Fruit fly (Drosophila melanogaster) whole organism, embryonic: ENCODE results near the gene Taf10.

Source experiments
- CG10979 ChIP-seq: fragments of 200-800 bp; sonication (Bioruptor generic); optimal IDR thresholded peaks from 2 replicates; lab custom pipeline; 2018; ENCODE audit warnings: missing biosample characterization, mild to moderate bottlenecking, missing genetic modification characterization, moderate library complexity
- CG11504 ChIP-seq: fragments of 200-800 bp; sonication (Bioruptor generic); optimal IDR thresholded peaks from 3 replicates; lab custom pipeline; 2019; ENCODE audit warnings: missing biosample characterization, mild to moderate bottlenecking, missing genetic modification characterization, moderate library complexity
- CG11695 ChIP-seq: fragments of 200-800 bp; sonication (Bioruptor generic); IDR thresholded peaks from 3 replicates; pipeline ENCODE4 v1.3.6; 2022; ENCODE audit warnings: missing biosample characterization, missing genetic modification characterization
- CG12659 ChIP-seq: fragments of 200-800 bp; sonication (Bioruptor generic); optimal IDR thresholded peaks from 3 replicates; lab custom pipeline; 2017; ENCODE audit warnings: mild to moderate bottlenecking, missing biosample characterization, missing genetic modification reagents, missing genetic modification characterization
- CG15269 ChIP-seq: fragments of 200-800 bp; sonication (Bioruptor generic); optimal IDR thresholded peaks from 2 replicates; lab custom pipeline; 2018; ENCODE audit warnings: missing biosample characterization, mild to moderate bottlenecking, missing genetic modification characterization, moderate library complexity
- CG1529 ChIP-seq: fragments of 200-800 bp; sonication (Bioruptor generic); optimal IDR thresholded peaks from 3 replicates; lab custom pipeline; 2018; ENCODE audit warnings: missing biosample characterization, missing genetic modification characterization
- CG1602 ChIP-seq: fragments of 200-800 bp; sonication (Bioruptor generic); optimal IDR thresholded peaks from 3 replicates; lab custom pipeline; 2016; ENCODE audit warnings: missing biosample characterization, missing genetic modification characterization
- CG17359 ChIP-seq: fragments of 200-800 bp; sonication (Bioruptor generic); optimal IDR thresholded peaks from 3 replicates; lab custom pipeline; 2018; ENCODE audit warnings: missing biosample characterization, mild to moderate bottlenecking, missing genetic modification characterization, moderate library complexity
- CG18764 ChIP-seq: fragments of 200-800 bp; sonication (Bioruptor generic); optimal IDR thresholded peaks from 3 replicates; lab custom pipeline; 2016; ENCODE audit warnings: missing biosample characterization, missing genetic modification characterization
- CG2129 ChIP-seq: fragments of 200-800 bp; sonication (Bioruptor generic); IDR thresholded peaks from 2 replicates; pipeline ENCODE4 v1.3.6; 2022; ENCODE audit warnings: missing biosample characterization, missing genetic modification characterization; ENCODE audit not compliant: partially characterized antibody
- CG2875 ChIP-seq: fragments of 200-800 bp; sonication (Bioruptor generic); optimal IDR thresholded peaks from 2 replicates; lab custom pipeline; 2017; ENCODE audit warnings: missing biosample characterization, mild to moderate bottlenecking, missing genetic modification characterization, missing genetic modification reagents
- CG3838 ChIP-seq: fragments of 200-800 bp; sonication (Bioruptor generic); optimal IDR thresholded peaks from 3 replicates; lab custom pipeline; 2016; ENCODE audit warnings: missing biosample characterization, missing genetic modification characterization
- CG4404 ChIP-seq: fragments of 200-800 bp; sonication (Bioruptor generic); IDR thresholded peaks from 2 replicates; pipeline ENCODE4 v1.3.6; 2022; ENCODE audit warnings: missing biosample characterization, missing genetic modification characterization
- CG5245 ChIP-seq: fragments of 200-800 bp; sonication (Bioruptor generic); optimal IDR thresholded peaks from 3 replicates; lab custom pipeline; 2016; ENCODE audit warnings: missing biosample characterization, missing genetic modification characterization
- CG6765 ChIP-seq: fragments of 200-800 bp; sonication (Bioruptor generic); optimal IDR thresholded peaks from 3 replicates; lab custom pipeline; 2017; ENCODE audit warnings: missing biosample characterization, mild to moderate bottlenecking, missing genetic modification characterization
- CG6813 ChIP-seq: fragments of 200-800 bp; sonication (Bioruptor generic); optimal IDR thresholded peaks from 2 replicates; lab custom pipeline; 2017; ENCODE audit warnings: missing biosample characterization, missing genetic modification characterization, mild to moderate bottlenecking, moderate library complexity, missing genetic modification reagents
- CG7963 ChIP-seq: fragments of 200-800 bp; sonication (Bioruptor generic); IDR thresholded peaks from 3 replicates; pipeline ENCODE4 v1.3.6; 2022; ENCODE audit warnings: missing biosample characterization, missing genetic modification characterization; ENCODE audit not compliant: partially characterized antibody
- D19A ChIP-seq: fragments of 200-800 bp; optimal IDR thresholded peaks from 3 replicates; lab custom pipeline; 2019; ENCODE audit warnings: missing biosample characterization, mild to moderate bottlenecking, missing genetic modification characterization, moderate library complexity
- Dip2 ChIP-seq: fragments of 200-800 bp; sonication (Bioruptor generic); IDR thresholded peaks from 2 replicates; pipeline ENCODE4 v1.3.6; 2022; ENCODE audit warnings: missing biosample characterization, missing genetic modification characterization
- Dref ChIP-seq: fragments of 200-800 bp; sonication (Bioruptor generic); IDR thresholded peaks from 2 replicates; pipeline ENCODE4 v1.3.6; 2022; ENCODE audit warnings: missing biosample characterization, missing genetic modification characterization
- H15 ChIP-seq: fragments of 200-800 bp; sonication (Bioruptor generic); IDR thresholded peaks from 3 replicates; pipeline ENCODE4 v1.3.6; 2022; ENCODE audit warnings: missing biosample characterization, missing genetic modification characterization
- Hsf ChIP-seq: fragments of 200-800 bp; sonication (Bioruptor generic); optimal IDR thresholded peaks from 3 replicates; lab custom pipeline; 2016; ENCODE audit warnings: missing biosample characterization, missing genetic modification characterization
- Mad ChIP-seq: fragments of 200-800 bp; sonication (Bioruptor generic); optimal IDR thresholded peaks from 2 replicates; lab custom pipeline; 2016; ENCODE audit warnings: missing biosample characterization, missing genetic modification characterization
- Myb ChIP-seq: fragments of 200-800 bp; sonication (Bioruptor generic); optimal IDR thresholded peaks from 2 replicates; lab custom pipeline; 2016; ENCODE audit warnings: missing biosample characterization, missing genetic modification characterization
- Nf-YB ChIP-seq: fragments of 200-800 bp; sonication (Bioruptor generic); optimal IDR thresholded peaks from 3 replicates; lab custom pipeline; 2019; ENCODE audit warnings: missing biosample characterization, mild to moderate bottlenecking, missing genetic modification characterization, moderate library complexity
- PHDP ChIP-seq: fragments of 200-800 bp; sonication (Bioruptor generic); optimal IDR thresholded peaks from 3 replicates; lab custom pipeline; 2018; ENCODE audit warnings: missing biosample characterization, mild to moderate bottlenecking, missing genetic modification characterization, moderate library complexity
- Pdp1 ChIP-seq, 2 experiments: fragments of 200-800 bp; sonication (Bioruptor generic); optimal IDR thresholded peaks; 3 replicates each; lab custom pipeline; 2016; ENCODE audit warnings: missing biosample characterization in 2 of 2, missing genetic modification characterization in 2 of 2, mild to moderate bottlenecking in 1 of 2, moderate library complexity in 1 of 2
- Poxn ChIP-seq: fragments of 200-800 bp; sonication (Bioruptor generic); IDR thresholded peaks from 2 replicates; pipeline ENCODE4 v1.3.6; 2022; ENCODE audit warnings: missing biosample characterization, missing genetic modification characterization
- Trl ChIP-seq, 3 experiments: fragments of >200 bp in 2 of 3; fragments of 200-800 bp in 1 of 3; sonication (Bioruptor generic) in 1 of 3; optimal IDR thresholded peaks; 2 replicates in 1 of 3; 3 replicates in 2 of 3; lab custom pipeline; 2016 to 2017; ENCODE audit warnings: missing biosample characterization in 1 of 3, missing genetic modification characterization in 1 of 3
- bcd ChIP-seq: fragments of 200-800 bp; sonication (Bioruptor generic); optimal IDR thresholded peaks from 2 replicates; lab custom pipeline; 2017; ENCODE audit warnings: missing biosample characterization, mild to moderate bottlenecking, missing genetic modification characterization
- cad ChIP-seq: fragments of >200 bp; optimal IDR thresholded peaks from 2 replicates; lab custom pipeline; 2017; ENCODE audit warnings: missing biosample characterization, missing genetic modification characterization
- chif ChIP-seq, 2 experiments: fragments of 200-800 bp; sonication (Bioruptor generic); optimal IDR thresholded peaks; 3 replicates each; lab custom pipeline; 2016; ENCODE audit warnings: missing biosample characterization in 2 of 2, missing genetic modification characterization in 2 of 2
- dati ChIP-seq: fragments of 200-800 bp; sonication (Bioruptor generic); IDR thresholded peaks from 2 replicates; pipeline ENCODE4 v1.3.6; 2022; ENCODE audit warnings: missing biosample characterization, missing genetic modification characterization
- dpn ChIP-seq, 2 experiments: fragments of 200-800 bp; sonication (Bioruptor generic); optimal IDR thresholded peaks; 3 replicates each; lab custom pipeline; 2016; ENCODE audit warnings: missing biosample characterization in 2 of 2, missing genetic modification characterization in 2 of 2
- ems ChIP-seq: fragments of 200-800 bp; sonication (Bioruptor generic); optimal IDR thresholded peaks from 3 replicates; lab custom pipeline; 2016; ENCODE audit warnings: missing biosample characterization, missing genetic modification characterization
- eve ChIP-seq, 2 experiments: fragments of >200 bp; optimal IDR thresholded peaks; 2 replicates each; lab custom pipeline; 2017; ENCODE audit warnings: missing biosample characterization in 2 of 2, missing genetic modification characterization in 2 of 2
- fu2 ChIP-seq: fragments of 200-800 bp; sonication (Bioruptor generic); optimal IDR thresholded peaks from 2 replicates; lab custom pipeline; 2016; ENCODE audit warnings: missing biosample characterization, missing genetic modification characterization
- gro ChIP-seq: fragments of 200-800 bp; sonication (Bioruptor generic); optimal IDR thresholded peaks from 2 replicates; lab custom pipeline; 2016; ENCODE audit warnings: missing biosample characterization, missing genetic modification characterization
- insv ChIP-seq, 2 experiments: fragments of 200-800 bp; sonication (Bioruptor generic); optimal IDR thresholded peaks; 3 replicates each; lab custom pipeline; 2016 to 2018; ENCODE audit warnings: missing biosample characterization in 2 of 2, missing genetic modification characterization in 2 of 2
- jigr1 ChIP-seq: fragments of 200-800 bp; sonication (Bioruptor generic); IDR thresholded peaks from 3 replicates; pipeline ENCODE4 v1.3.6; 2022; ENCODE audit warnings: missing biosample characterization, missing genetic modification characterization
- kah ChIP-seq: fragments of 200-800 bp; sonication (Bioruptor generic); optimal IDR thresholded peaks from 2 replicates; lab custom pipeline; 2018; ENCODE audit warnings: missing biosample characterization, mild to moderate bottlenecking, missing genetic modification characterization
- kni ChIP-seq: fragments of 200-800 bp; sonication (Bioruptor generic); optimal IDR thresholded peaks from 3 replicates; lab custom pipeline; 2017; ENCODE audit warnings: mild to moderate bottlenecking, missing biosample characterization, missing genetic modification reagents, missing genetic modification characterization
- peb ChIP-seq: fragments of 200-800 bp; sonication (Bioruptor generic); IDR thresholded peaks from 2 replicates; pipeline ENCODE4 v1.3.6; 2022; ENCODE audit warnings: missing biosample characterization, missing genetic modification characterization
- pfk ChIP-seq: fragments of 200-800 bp; sonication (Bioruptor generic); optimal IDR thresholded peaks from 2 replicates; lab custom pipeline; 2018; ENCODE audit warnings: missing biosample characterization, mild to moderate bottlenecking, missing genetic modification characterization, moderate library complexity
- phol ChIP-seq: fragments of 200-800 bp; sonication (Bioruptor generic); optimal IDR thresholded peaks from 3 replicates; lab custom pipeline; 2018; ENCODE audit warnings: missing biosample characterization, mild to moderate bottlenecking, missing genetic modification characterization, moderate library complexity
- sima ChIP-seq: fragments of 200-800 bp; sonication (Bioruptor generic); optimal IDR thresholded peaks from 2 replicates; lab custom pipeline; 2016; ENCODE audit warnings: missing biosample characterization, missing genetic modification characterization
- slp2 ChIP-seq: fragments of 200-800 bp; sonication (Bioruptor generic); optimal IDR thresholded peaks from 2 replicates; lab custom pipeline; 2016; ENCODE audit warnings: missing biosample characterization, missing genetic modification characterization
- trem ChIP-seq: fragments of 200-800 bp; optimal IDR thresholded peaks from 3 replicates; lab custom pipeline; 2019; ENCODE audit warnings: missing biosample characterization, mild to moderate bottlenecking, missing genetic modification characterization, moderate library complexity
- usp ChIP-seq: fragments of >200 bp; optimal IDR thresholded peaks from 2 replicates; lab custom pipeline; 2017; ENCODE audit warnings: missing biosample characterization, missing genetic modification characterization
- zf30C ChIP-seq: fragments of 200-800 bp; sonication (Bioruptor generic); optimal IDR thresholded peaks from 3 replicates; lab custom pipeline; 2018; ENCODE audit warnings: missing biosample characterization, mild to moderate bottlenecking, missing genetic modification characterization
- zfh1 ChIP-seq: fragments of 200-800 bp; sonication (Bioruptor generic); IDR thresholded peaks from 3 replicates; pipeline ENCODE4 v1.3.6; 2022; ENCODE audit warnings: missing biosample characterization, missing genetic modification characterization

Gene Taf10

dm6 chr2L:2734215-2734614 is 33.5 kb upstream of the Taf10 start (continued):
- TF ChIP-seq peb (GFP tag; lab: Robert Waterston, UW) (no peak), Trl (optimal IDR thresholded peaks at IDR 0.05; lab: Kevin White, UChicago) (no peak), Trl (GFP tag; optimal IDR thresholded peaks at IDR 0.05; lab: Kevin White, UChicago) (no peak), D19A (tag; lab: Kevin White, UChicago) (peak; percentile 17), CG6813 (GFP tag; lab: Kevin White, UChicago) (peak; percentile 2), gro (GFP tag; lab: Kevin White, UChicago) (peak; percentile 64), pfk (GFP tag; lab: Kevin White, UChicago) (no peak), slp2 (GFP tag; lab: Kevin White, UChicago) (peak; percentile 17), CG7963 (GFP tag; lab: Robert Waterston, UW) (no peak), CG11504 (tag; lab: Kevin White, UChicago) (peak; percentile 65), CG2129 (GFP tag; lab: Robert Waterston, UW) (no peak), fu2 (peak; percentile 42), trem (no peak), zfh1 (GFP tag; lab: Robert Waterston, UW) (peak; percentile 40; the same call in 1 of the 3 replicates), CG5245 (no peak), chif (GFP tag; optimal IDR thresholded peaks at IDR 0.05; lab: Kevin White, UChicago) (peak in 1 of 2 experiments; percentile 4), jigr1 (GFP tag; lab: Robert Waterston, UW) (no peak), eve (GFP tag; optimal IDR thresholded peaks at IDR 0.05; lab: Kevin White, UChicago) (no peak), CG15269 (tag; lab: Kevin White, UChicago) (peak; percentile 44), cad (GFP tag; lab: Kevin White, UChicago) (no peak), insv (GFP tag; optimal IDR thresholded peaks at IDR 0.05; lab: Kevin White, UChicago) (no peak), dati (GFP tag; lab: Robert Waterston, UW) (no peak), zf30C (GFP tag; lab: Kevin White, UChicago) (no peak), CG2875 (no peak), Dref (no peak), Hsf (GFP tag; lab: Kevin White, UChicago) (peak; percentile 24), PHDP (peak; percentile 52), CG17359 (tag; lab: Kevin White, UChicago) (peak; percentile 17), kni (no peak), kah (no peak), sima (GFP tag; lab: Kevin White, UChicago) (no peak), CG10979 (tag; lab: Kevin White, UChicago) (peak; percentile 2), H15 (no peak), CG4404 (GFP tag; lab: Robert Waterston, UW) (peak; percentile 49; the same call in 1 of the 2 replicates), CG11695 (GFP tag; lab: Robert Waterston, UW) (peak; percentile 53; the same call in 1 of the 3 replicates), CG3838 (GFP tag; lab: Kevin White, UChicago) (no peak), Dip2 (no peak), Nf-YB (GFP tag; lab: Kevin White, UChicago) (no peak), CG12659 (GFP tag; lab: Kevin White, UChicago) (peak; percentile 56), phol (tag; lab: Kevin White, UChicago) (peak; percentile 28), dpn (GFP tag; optimal IDR thresholded peaks at IDR 0.05; lab: Kevin White, UChicago) (peak; percentile 43 to 57), CG1602 (GFP tag; lab: Kevin White, UChicago) (no peak), CG1529 (GFP tag; lab: Kevin White, UChicago) (no peak), Myb (GFP tag; lab: Kevin White, UChicago) (peak; percentile 34), bcd (peak; percentile 68), Mad (GFP tag; lab: Kevin White, UChicago) (no peak), Poxn (GFP tag; lab: Robert Waterston, UW) (0 out of 2 replicates have a peak, but pooled peaks have one; percentile 11), ems (no peak), Pdp1 (GFP tag; optimal IDR thresholded peaks at IDR 0.05; lab: Kevin White, UChicago) (peak; percentile 22 to 83), CG6765 (GFP tag; lab: Kevin White, UChicago) (peak; percentile 27), CG18764 (no peak), usp (GFP tag; lab: Kevin White, UChicago) (no peak)
